Fruit fly (Drosophila melanogaster): ENCODE measurements around the gene Saf6.
A peak's percentile ranks its signal among the peaks of the same experiment; 100 is the strongest.

Gene Saf6

DNA sequence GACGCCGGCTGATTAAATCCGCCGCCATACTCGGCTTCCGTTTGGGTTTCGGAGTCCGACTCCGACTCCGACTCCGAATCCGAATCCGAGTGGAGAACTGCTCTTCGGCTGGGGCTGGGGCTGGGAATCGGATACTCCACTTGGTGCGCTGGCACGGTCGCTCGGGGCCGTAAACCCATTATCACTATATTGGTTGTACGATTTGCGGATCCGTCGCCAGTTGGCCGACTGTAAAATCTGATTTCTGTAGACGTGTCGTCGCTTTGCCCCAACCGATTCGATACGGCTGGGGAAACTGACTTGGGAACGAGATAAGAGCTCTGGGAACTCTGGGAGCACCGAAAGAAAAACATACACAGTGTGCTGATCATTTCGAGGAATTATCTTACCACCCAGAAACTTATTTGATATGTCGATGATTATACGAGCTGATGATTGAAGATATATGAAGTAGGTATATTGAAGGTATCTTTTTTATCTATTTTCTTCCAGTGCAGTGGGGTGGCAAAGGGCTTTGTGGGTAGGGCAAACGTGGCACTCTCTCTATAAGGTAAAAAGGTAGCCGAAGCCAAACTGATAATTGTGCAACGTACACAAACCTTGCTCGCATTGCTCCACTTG, 42.3 kb upstream of the Saf6 start (continued):
- TF ChIP-seq wdn (GFP tag; IDR thresholded peaks at IDR 0.05) (no peak), CG17829 (tag; optimal IDR thresholded peaks at IDR 0.05) (peak; percentile 20), Bgb (GFP tag; IDR thresholded peaks at IDR 0.05; ENCODE audit: partially characterized antibody) (no peak), chinmo (GFP tag; IDR thresholded peaks at IDR 0.05; ENCODE audit: partially characterized antibody) (0 out of 4 replicates have a peak, but pooled peaks have one; percentile 53), NC2α (GFP tag; optimal IDR thresholded peaks at IDR 0.05) (no peak), Ets97D (GFP tag; optimal IDR thresholded peaks at IDR 0.05) (no peak), Eip74EF (GFP tag; optimal IDR thresholded peaks at IDR 0.05) (peak in 1 of 2 experiments; percentile 45), az2 (GFP tag; optimal IDR thresholded peaks at IDR 0.05) (peak; percentile 36), CG14050 (GFP tag; IDR thresholded peaks at IDR 0.05) (no peak), CG12155 (GFP tag; optimal IDR thresholded peaks at IDR 0.05) (no peak), disco-r (GFP tag; optimal IDR thresholded peaks at IDR 0.05) (peak; percentile 57), Sin3A (optimal IDR thresholded peaks at IDR 0.05) (no peak), lilli (GFP tag; optimal IDR thresholded peaks at IDR 0.05) (peak; percentile 52), CG34422 (GFP tag; IDR thresholded peaks at IDR 0.05) (peak; percentile 16; the same call in 1 of the 3 replicates), CG4424 (GFP tag; optimal IDR thresholded peaks at IDR 0.05) (peak; percentile 32), CG15073 (GFP tag; optimal IDR thresholded peaks at IDR 0.05) (no peak), repo (GFP tag; optimal IDR thresholded peaks at IDR 0.05) (no peak), Hr51 (GFP tag; optimal IDR thresholded peaks at IDR 0.05) (peak in 1 of 2 experiments; percentile 55), tup (GFP tag; optimal IDR thresholded peaks at IDR 0.05) (peak; percentile 24), HmgD (GFP tag; optimal IDR thresholded peaks at IDR 0.05) (no peak), gsb (GFP tag; IDR thresholded peaks at IDR 0.05) (no peak), Hmr (GFP tag; optimal IDR thresholded peaks at IDR 0.05) (peak; percentile 56), E2f1 (GFP tag; IDR thresholded peaks at IDR 0.05) (peak; percentile 64), gcm (GFP tag; optimal IDR thresholded peaks at IDR 0.05) (peak; percentile 29), cato (GFP tag; optimal IDR thresholded peaks at IDR 0.05; ENCODE audit: borderline replicate concordance) (no peak), Hand (GFP tag; optimal IDR thresholded peaks at IDR 0.05) (no peak), jumu (GFP tag; optimal IDR thresholded peaks at IDR 0.05) (no peak), CG3281 (GFP tag; optimal IDR thresholded peaks at IDR 0.05) (no peak), unpg (GFP tag; optimal IDR thresholded peaks at IDR 0.05) (peak; percentile 55), dpn (GFP tag; optimal IDR thresholded peaks at IDR 0.05) (peak; percentile 30 to 39), CG9437 (GFP tag; optimal IDR thresholded peaks at IDR 0.05) (peak; percentile 9), CG7786 (GFP tag; optimal IDR thresholded peaks at IDR 0.05) (peak; percentile 35), Six4 (GFP tag; optimal IDR thresholded peaks at IDR 0.05) (peak; percentile 55), CG13894 (tag; optimal IDR thresholded peaks at IDR 0.05) (no peak), sens-2 (GFP tag; IDR thresholded peaks at IDR 0.05) (no peak), CG32767 (GFP tag; IDR thresholded peaks at IDR 0.05) (peak; percentile 46; the same call in 1 of the 2 replicates), CoRest (tag; optimal IDR thresholded peaks at IDR 0.05) (peak; percentile 54), CG8478 (optimal IDR thresholded peaks at IDR 0.05) (no peak), CG7928 (GFP tag; optimal IDR thresholded peaks at IDR 0.05) (no peak), pho (GFP tag; optimal IDR thresholded peaks at IDR 0.05) (peak; percentile 21), gfzf (GFP tag; optimal IDR thresholded peaks at IDR 0.05) (no peak), CG14014 (GFP tag; IDR thresholded peaks at IDR 0.05) (peak; percentile 41; the same call in 1 of the 2 replicates), exex (tag; optimal IDR thresholded peaks at IDR 0.05) (peak; percentile 43), CG2889 (GFP tag; IDR thresholded peaks at IDR 0.05) (0 out of 3 replicates have a peak, but pooled peaks have one; percentile 30), CG1529 (GFP tag; optimal IDR thresholded peaks at IDR 0.05) (peak; percentile 53), MTF-1 (GFP tag; optimal IDR thresholded peaks at IDR 0.05; ENCODE audit: borderline replicate concordance) (no peak), crp (GFP tag; optimal IDR thresholded peaks at IDR 0.05) (no peak), Hr78 (GFP tag; optimal IDR thresholded peaks at IDR 0.05) (peak in 1 of 2 experiments; percentile 92), CG10565 (GFP tag; optimal IDR thresholded peaks at IDR 0.05) (no peak)
